Fruit fly (Drosophila melanogaster) whole organism, wandering third instar larva: ENCODE measurements around the gene CrebA.

Source experiments
- CG32264 ChIP-seq: fragments of 200-800 bp; sonication (Bioruptor generic); optimal IDR thresholded peaks from 2 replicates; lab custom pipeline; 2016; ENCODE audit warnings: missing biosample characterization, missing genetic modification characterization
- GATAd ChIP-seq: sonication (Bioruptor generic); optimal IDR thresholded peaks from 2 replicates; lab custom pipeline; 2016; ENCODE audit warnings: missing biosample characterization, missing genetic modification characterization
- HLH106 ChIP-seq: fragments of 200-800 bp; optimal IDR thresholded peaks from 3 replicates; lab custom pipeline; 2019; ENCODE audit warnings: missing biosample characterization, mild to moderate bottlenecking, missing genetic modification characterization, moderate library complexity
- Hnf4 ChIP-seq: fragments of 200-800 bp; sonication (Bioruptor generic); optimal IDR thresholded peaks from 2 replicates; lab custom pipeline; 2016; ENCODE audit warnings: missing biosample characterization, mild to moderate bottlenecking, missing genetic modification characterization
- Hr78 ChIP-seq: fragments of >200 bp; optimal IDR thresholded peaks from 2 replicates; lab custom pipeline; 2017; ENCODE audit warnings: missing biosample characterization, missing genetic modification characterization
- Hr83 ChIP-seq: fragments of 200-300 bp; sonication (Bioruptor generic); optimal IDR thresholded peaks from 2 replicates; lab custom pipeline; 2016; ENCODE audit warnings: missing biosample characterization, mild to moderate bottlenecking, missing genetic modification characterization, moderate library complexity; ENCODE audit not compliant: poor library complexity, severe bottlenecking
- Jra ChIP-seq: sonication (Bioruptor generic); optimal IDR thresholded peaks from 2 replicates; lab custom pipeline; 2016; ENCODE audit warnings: missing biosample characterization, missing genetic modification characterization
- Mio ChIP-seq: sonication (Bioruptor generic); optimal IDR thresholded peaks from 2 replicates; lab custom pipeline; 2016; ENCODE audit warnings: missing biosample characterization, missing genetic modification characterization
- Myc ChIP-seq: fragments of >200 bp; optimal IDR thresholded peaks from 2 replicates; lab custom pipeline; 2017
- N ChIP-seq: fragments of >200 bp; optimal IDR thresholded peaks from 2 replicates; lab custom pipeline; 2018; ENCODE audit warnings: missing biosample characterization, missing external identifiers, missing genetic modification characterization
- OdsH ChIP-seq: fragments of 200-800 bp; sonication (Bioruptor generic); optimal IDR thresholded peaks from 2 replicates; lab custom pipeline; 2016; ENCODE audit warnings: missing biosample characterization, mild to moderate bottlenecking, missing genetic modification characterization
- Rel ChIP-seq, 2 experiments: fragments of 200-800 bp; sonication (Bioruptor generic) in 1 of 2; optimal IDR thresholded peaks; 2 replicates in 1 of 2; 3 replicates in 1 of 2; lab custom pipeline; 2016 to 2019; ENCODE audit warnings: mild to moderate bottlenecking in 2 of 2, missing biosample characterization in 2 of 2, missing genetic modification characterization in 2 of 2, moderate library complexity in 1 of 2
- Sp1 ChIP-seq: fragments of 200-800 bp; sonication (Bioruptor generic); optimal IDR thresholded peaks from 3 replicates; lab custom pipeline; 2019; ENCODE audit warnings: missing biosample characterization, mild to moderate bottlenecking, missing genetic modification characterization, moderate library complexity
- br ChIP-seq: fragments of 200-800 bp; sonication (Bioruptor generic); optimal IDR thresholded peaks from 2 replicates; lab custom pipeline; 2016; ENCODE audit warnings: missing biosample characterization, missing genetic modification characterization
- brk ChIP-seq: fragments of 200-800 bp; sonication (Bioruptor generic); optimal IDR thresholded peaks from 2 replicates; lab custom pipeline; 2016; ENCODE audit warnings: missing biosample characterization, mild to moderate bottlenecking, missing genetic modification characterization
- dl ChIP-seq, 2 experiments: fragments of 175-275, 200-275 bp in 1 of 2; fragments of 200-275 bp in 1 of 2; sonication (Bioruptor generic); optimal IDR thresholded peaks; lab custom pipeline; 2018; ENCODE audit warnings: mild to moderate bottlenecking in 2 of 2, missing biosample characterization in 2 of 2, missing genetic modification characterization in 2 of 2, moderate library complexity in 2 of 2; ENCODE audit not compliant: partially characterized antibody in 2 of 2, insufficient read depth in 1 of 2
- dmrt93B ChIP-seq: fragments of 200-800 bp; sonication (Bioruptor generic); optimal IDR thresholded peaks from 2 replicates; lab custom pipeline; 2018; ENCODE audit warnings: missing biosample characterization, mild to moderate bottlenecking, missing genetic modification characterization
- dsf ChIP-seq: sonication (Bioruptor generic); optimal IDR thresholded peaks from 2 replicates; lab custom pipeline; 2016; ENCODE audit warnings: missing biosample characterization, missing genetic modification characterization, borderline replicate concordance
- ey ChIP-seq: fragments of 200-800 bp; sonication (Bioruptor generic); optimal IDR thresholded peaks from 2 replicates; lab custom pipeline; 2016; ENCODE audit warnings: missing biosample characterization, missing genetic modification characterization
- foxo ChIP-seq, 2 experiments: fragments of 200-800 bp; sonication (Bioruptor generic); optimal IDR thresholded peaks; 2 replicates in 1 of 2; 3 replicates in 1 of 2; lab custom pipeline; 2016 to 2017; ENCODE audit warnings: missing biosample characterization in 2 of 2, missing genetic modification characterization in 2 of 2
- fru ChIP-seq: fragments of 200-800 bp; sonication (Bioruptor generic); optimal IDR thresholded peaks from 3 replicates; lab custom pipeline; 2016; ENCODE audit warnings: missing biosample characterization, mild to moderate bottlenecking, missing genetic modification characterization
- h ChIP-seq: fragments of 200-800 bp; sonication (Bioruptor generic); optimal IDR thresholded peaks from 3 replicates; lab custom pipeline; 2016; ENCODE audit warnings: missing biosample characterization, mild to moderate bottlenecking, missing genetic modification characterization
- jim ChIP-seq: fragments of 175-275, 200-325 bp; sonication (Bioruptor generic); optimal IDR thresholded peaks from 2 replicates; lab custom pipeline; 2016; ENCODE audit warnings: missing biosample characterization, mild to moderate bottlenecking, missing genetic modification characterization
- pan ChIP-seq: fragments of >200 bp; optimal IDR thresholded peaks from 2 replicates; lab custom pipeline; 2017
- psq ChIP-seq: fragments of 200-800 bp; sonication (Bioruptor generic); optimal IDR thresholded peaks from 3 replicates; lab custom pipeline; 2017; ENCODE audit warnings: missing biosample characterization, mild to moderate bottlenecking, missing genetic modification characterization, moderate library complexity
- rgr ChIP-seq: fragments of 200-800 bp; sonication (Bioruptor generic); optimal IDR thresholded peaks from 3 replicates; lab custom pipeline; 2016; ENCODE audit warnings: missing biosample characterization, mild to moderate bottlenecking, missing genetic modification characterization
- sage ChIP-seq: fragments of 200-800 bp; sonication (Bioruptor generic); optimal IDR thresholded peaks from 2 replicates; lab custom pipeline; 2016; ENCODE audit warnings: missing biosample characterization, mild to moderate bottlenecking, missing genetic modification characterization
- sv ChIP-seq: fragments of 200-800 bp; sonication (Bioruptor generic); optimal IDR thresholded peaks from 3 replicates; lab custom pipeline; 2016; ENCODE audit warnings: missing biosample characterization, missing genetic modification characterization
- woc ChIP-seq: sonication (Bioruptor generic); optimal IDR thresholded peaks from 2 replicates; lab custom pipeline; 2016; ENCODE audit warnings: missing biosample characterization, mild to moderate bottlenecking, missing genetic modification characterization

CrebA gene

dm6 chr3L:15565829-15566433 is 30.7 kb downstream of the CrebA start, which contains the start of gene dop:
dop (plus strand) TSS chr3L:15566013.
- TF ChIP-seq dsf (GFP tag; lab: Kevin White, UChicago) = peak; percentile 21
- TF ChIP-seq HLH106 = peak; percentile 37
- TF ChIP-seq woc (GFP tag; lab: Kevin White, UChicago) = peak; percentile 19
- peak in 1 of 2 experiments; percentile 44 for TF ChIP-seq foxo (GFP tag; optimal IDR thresholded peaks at IDR 0.05; lab: Kevin White, UChicago)
- TF ChIP-seq Mio (GFP tag; lab: Kevin White, UChicago) = no peak
- peak; percentile 53 for TF ChIP-seq N (GFP tag; lab: Kevin White, UChicago)
- no peak for TF ChIP-seq br (GFP tag; lab: Kevin White, UChicago)
- peak; percentile 32 for TF ChIP-seq Hr78 (GFP tag; lab: Kevin White, UChicago)
- no peak for TF ChIP-seq CG32264
- TF ChIP-seq Myc (lab: Kevin White, UChicago) = no peak
- TF ChIP-seq sv (GFP tag; lab: Kevin White, UChicago) = peak; percentile 18
- no peak for TF ChIP-seq brk (GFP tag; lab: Kevin White, UChicago)
- TF ChIP-seq Hr83 = peak; percentile 60
- no peak for TF ChIP-seq Jra (GFP tag; lab: Kevin White, UChicago)
- TF ChIP-seq rgr = peak; percentile 21
- TF ChIP-seq ey = peak; percentile 18
- no peak for TF ChIP-seq Rel (GFP tag; optimal IDR thresholded peaks at IDR 0.05; lab: Kevin White, UChicago)
- peak; percentile 89 for TF ChIP-seq Rel (tag; optimal IDR thresholded peaks at IDR 0.05; lab: Kevin White, UChicago)
- TF ChIP-seq fru (GFP tag; lab: Kevin White, UChicago) = peak; percentile 32
- TF ChIP-seq Hnf4 (GFP tag; lab: Kevin White, UChicago) = peak; percentile 36

- TF ChIP-seq rgr (peak; percentile 68), psq (GFP tag; lab: Kevin White, UChicago) (peak; percentile 66), pan (no peak), CG32264 (peak; percentile 32), Hr83 (peak; percentile 90), fru (GFP tag; lab: Kevin White, UChicago) (no peak), Rel (GFP tag; optimal IDR thresholded peaks at IDR 0.05; lab: Kevin White, UChicago) (peak; percentile 36), Rel (tag; optimal IDR thresholded peaks at IDR 0.05; lab: Kevin White, UChicago) (no peak), h (GFP tag; lab: Kevin White, UChicago) (peak; percentile 66), jim (GFP tag; lab: Kevin White, UChicago) (peak; percentile 28), br (GFP tag; lab: Kevin White, UChicago) (peak; percentile 47), OdsH (GFP tag; lab: Kevin White, UChicago) (peak; percentile 19), Sp1 (GFP tag; lab: Kevin White, UChicago) (peak; percentile 55), dl (GFP tag; optimal IDR thresholded peaks at IDR 0.05; lab: Kevin White, UChicago; ENCODE audit: insufficient read depth in 1 of 2, partially characterized antibody in 2 of 2) (no peak)
Observed at dm6 chr3L:15566484-15566955, 31.3 kb downstream of the CrebA start.

DNA sequence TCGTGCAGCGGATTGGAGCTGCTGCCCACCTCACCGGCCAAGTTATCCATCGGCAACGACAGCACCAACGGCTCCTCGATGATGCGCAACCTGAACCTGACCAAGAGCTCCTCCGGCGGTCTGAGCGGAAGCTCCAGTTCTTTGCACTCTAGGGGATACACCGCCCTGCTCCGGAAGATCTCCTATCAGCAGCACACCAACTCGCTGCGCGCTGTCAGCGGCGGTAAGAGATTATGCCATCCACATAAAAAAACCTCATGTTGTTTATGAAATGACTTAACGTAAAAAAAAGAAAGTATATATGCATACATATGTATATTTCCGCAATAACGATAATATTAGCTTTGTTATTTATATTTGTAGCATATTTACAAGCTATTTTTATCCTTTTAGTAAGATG is 33.6 kb downstream of the CrebA start:
- no peak for TF ChIP-seq Rel (GFP tag; optimal IDR thresholded peaks at IDR 0.05; lab: Kevin White, UChicago)
- TF ChIP-seq Rel (tag; optimal IDR thresholded peaks at IDR 0.05; lab: Kevin White, UChicago) = peak; percentile 77
- no peak for TF ChIP-seq woc (GFP tag; lab: Kevin White, UChicago)

- no peak for TF ChIP-seq Hnf4 (GFP tag; lab: Kevin White, UChicago)
- TF ChIP-seq fru (GFP tag; lab: Kevin White, UChicago) = no peak
- no peak for TF ChIP-seq OdsH (GFP tag; lab: Kevin White, UChicago)
- no peak for TF ChIP-seq dmrt93B (GFP tag; lab: Kevin White, UChicago)
- TF ChIP-seq CG32264 = no peak
Observed at dm6 chr3L:15570571-15570970, 35.4 kb downstream of the CrebA start.

- no peak for TF ChIP-seq GATAd (GFP tag; lab: Kevin White, UChicago)
- no peak for TF ChIP-seq sv (GFP tag; lab: Kevin White, UChicago)
- no peak for TF ChIP-seq N (GFP tag; lab: Kevin White, UChicago)
- TF ChIP-seq psq (GFP tag; lab: Kevin White, UChicago) = no peak
- no peak for TF ChIP-seq sage (GFP tag; lab: Kevin White, UChicago)
- TF ChIP-seq dl (GFP tag; optimal IDR thresholded peaks at IDR 0.05; lab: Kevin White, UChicago; ENCODE audit: insufficient read depth in 1 of 2, partially characterized antibody in 2 of 2) = no peak
Observed at dm6 chr3L:15576357-15576756, 41.2 kb downstream of the CrebA start, which contains the start of gene Ufsp2. Ufsp2 (plus strand) TSS chr3L:15576570.
